Fruit fly (Drosophila melanogaster): ENCODE measurements around the gene CG14377.

Gene CG14377

dm6 chr3R:13400902-13401721 is 3.5 kb downstream of the CG14377 start (continued):
- no peak for TF ChIP-seq bowl (GFP tag; IDR thresholded peaks at IDR 0.05)
- TF ChIP-seq zfh2 (GFP tag; optimal IDR thresholded peaks at IDR 0.05), result peak; percentile 86
- peak; percentile 71; the same call in 1 of the 2 replicates for TF ChIP-seq ro (GFP tag; IDR thresholded peaks at IDR 0.05)
- TF ChIP-seq lilli (GFP tag; optimal IDR thresholded peaks at IDR 0.05), result peak; percentile 91
- peak; percentile 64 for TF ChIP-seq CG2116 (GFP tag; optimal IDR thresholded peaks at IDR 0.05)
- TF ChIP-seq stc (GFP tag; IDR thresholded peaks at IDR 0.05), result peak; percentile 86; the same call in 1 of the 2 replicates
- peak; percentile 86 for TF ChIP-seq CG8944 (GFP tag; optimal IDR thresholded peaks at IDR 0.05)
- 0 out of 2 replicates have a peak, but pooled peaks have one; percentile 41 for TF ChIP-seq cas (GFP tag; IDR thresholded peaks at IDR 0.05)
- TF ChIP-seq CG13296 (GFP tag; optimal IDR thresholded peaks at IDR 0.05), result peak; percentile 84
- TF ChIP-seq sim (GFP tag; IDR thresholded peaks at IDR 0.05), result peak; percentile 79
- peak in 1 of 3 experiments; percentile 94 for TF ChIP-seq lola (GFP tag; optimal IDR thresholded peaks at IDR 0.05)
- TF ChIP-seq Kr (GFP tag; optimal IDR thresholded peaks at IDR 0.05), result no peak
- TF ChIP-seq sima (GFP tag; optimal IDR thresholded peaks at IDR 0.05), result peak; percentile 57
- TF ChIP-seq gsb-n (tag; optimal IDR thresholded peaks at IDR 0.05), result peak; percentile 85
- TF ChIP-seq CG11398 (GFP tag; optimal IDR thresholded peaks at IDR 0.05), result peak; percentile 89
- TF ChIP-seq CG32767 (GFP tag; IDR thresholded peaks at IDR 0.05), result peak; percentile 86
- TF ChIP-seq Dip3 (GFP tag; optimal IDR thresholded peaks at IDR 0.05), result peak; percentile 84
- TF ChIP-seq HmgD (GFP tag; optimal IDR thresholded peaks at IDR 0.05), result no peak
- TF ChIP-seq slou (GFP tag; optimal IDR thresholded peaks at IDR 0.05), result peak; percentile 77
- peak; percentile 19 for TF ChIP-seq B-H2 (GFP tag; optimal IDR thresholded peaks at IDR 0.05)
- peak; percentile 73 for TF ChIP-seq luna (GFP tag; optimal IDR thresholded peaks at IDR 0.05)
- TF ChIP-seq zf30C (GFP tag; optimal IDR thresholded peaks at IDR 0.05), result peak; percentile 90
- no peak for TF ChIP-seq gfzf (GFP tag; optimal IDR thresholded peaks at IDR 0.05)
- peak; percentile 80 for TF ChIP-seq Nf-YB (GFP tag; optimal IDR thresholded peaks at IDR 0.05)
- TF ChIP-seq CG33557 (GFP tag; optimal IDR thresholded peaks at IDR 0.05), result peak; percentile 92
- TF ChIP-seq CG17568 (GFP tag; optimal IDR thresholded peaks at IDR 0.05), result peak; percentile 85
- TF ChIP-seq CG11560 (tag; IDR thresholded peaks at IDR 0.05), result peak; percentile 62; the same call in 2 of the 3 replicates
- no peak for TF ChIP-seq Dfd (GFP tag; optimal IDR thresholded peaks at IDR 0.05)
- TF ChIP-seq Fer1 (GFP tag; optimal IDR thresholded peaks at IDR 0.05), result peak; percentile 82
- peak; percentile 76 for TF ChIP-seq cg (GFP tag; optimal IDR thresholded peaks at IDR 0.05)
- peak; percentile 73 for TF ChIP-seq ems (GFP tag; optimal IDR thresholded peaks at IDR 0.05)
- TF ChIP-seq CG12155 (GFP tag; optimal IDR thresholded peaks at IDR 0.05), result peak; percentile 85
- TF ChIP-seq CG12769 (tag; optimal IDR thresholded peaks at IDR 0.05), result peak; percentile 85
- no peak for TF ChIP-seq pzg (GFP tag; optimal IDR thresholded peaks at IDR 0.05)
- no peak for TF ChIP-seq CG8478 (optimal IDR thresholded peaks at IDR 0.05)
- no peak for TF ChIP-seq CG34376 (GFP tag; optimal IDR thresholded peaks at IDR 0.05)
- no peak for TF ChIP-seq Optix (GFP tag; IDR thresholded peaks at IDR 0.05)
- no peak for TF ChIP-seq CG1832 (GFP tag; optimal IDR thresholded peaks at IDR 0.05)
- TF ChIP-seq CG13123 (GFP tag; optimal IDR thresholded peaks at IDR 0.05), result peak; percentile 65
- TF ChIP-seq gem (tag; optimal IDR thresholded peaks at IDR 0.05), result peak; percentile 96
- peak; percentile 42 for TF ChIP-seq scrt (GFP tag; optimal IDR thresholded peaks at IDR 0.05)
- TF ChIP-seq br (optimal IDR thresholded peaks at IDR 0.05), result no peak
- TF ChIP-seq CG31224 (GFP tag; IDR thresholded peaks at IDR 0.05), result peak; percentile 77
- TF ChIP-seq CG7963 (GFP tag; IDR thresholded peaks at IDR 0.05; ENCODE audit: partially characterized antibody), result no peak
- TF ChIP-seq Dp (GFP tag; optimal IDR thresholded peaks at IDR 0.05), result no peak
- TF ChIP-seq CG1602 (GFP tag; optimal IDR thresholded peaks at IDR 0.05), result peak; percentile 91
- TF ChIP-seq CG1024 (GFP tag; IDR thresholded peaks at IDR 0.05), result peak; percentile 64; the same call in 1 of the 2 replicates
- TF ChIP-seq insv (GFP tag; optimal IDR thresholded peaks at IDR 0.05), result peak; percentile 6 to 47
- TF ChIP-seq CG4617 (GFP tag; optimal IDR thresholded peaks at IDR 0.05; ENCODE audit: borderline replicate concordance), result peak; percentile 75
- peak; percentile 58 for TF ChIP-seq NFAT (GFP tag; IDR thresholded peaks at IDR 0.05)
